Worm (Caenorhabditis elegans) whole organism, L2 larva: ENCODE results near the gene amt-1.

Experiments used
- Y55F3AM.14 ChIP-seq: fragments of 200-800 bp; sonication (Bioruptor generic); optimal IDR thresholded peaks from 2 replicates; lab custom pipeline; 2018; ENCODE audit warnings: mild to moderate bottlenecking, missing genetic modification characterization, missing compliant biosample characterization
- alr-1 ChIP-seq: fragments of 150-350 bp; optimal IDR thresholded peaks from 2 replicates; lab custom pipeline; 2014; ENCODE audit warnings: missing biosample characterization, missing genetic modification characterization
- aly-2 ChIP-seq: fragments of 150-350 bp; optimal IDR thresholded peaks from 2 replicates; lab custom pipeline; 2014; ENCODE audit warnings: missing biosample characterization, missing genetic modification characterization
- blmp-1 ChIP-seq: sonication (generic microtip); optimal IDR thresholded peaks from 2 replicates; lab custom pipeline; 2017; ENCODE audit warnings: missing genetic modification characterization, mild to moderate bottlenecking, missing compliant biosample characterization, antibody characterized with exemption, moderate library complexity; ENCODE audit not compliant: insufficient read depth
- elt-3 ChIP-seq: sonication (generic microtip); optimal IDR thresholded peaks from 2 replicates; lab custom pipeline; 2017; ENCODE audit warnings: missing biosample characterization, missing genetic modification characterization
- lin-39 ChIP-seq: fragments of 150-350 bp; optimal IDR thresholded peaks from 2 replicates; lab custom pipeline; 2014; ENCODE audit warnings: missing biosample characterization, missing genetic modification reagents, missing genetic modification characterization
- lsy-2 ChIP-seq, 2 experiments: fragments of 150-350 bp in 1 of 2; sonication (generic microtip) in 1 of 2; optimal IDR thresholded peaks; 2 replicates each; lab custom pipeline; 2014 to 2017; ENCODE audit warnings: missing biosample characterization in 2 of 2, missing genetic modification characterization in 2 of 2
- nhr-10 ChIP-seq: sonication (generic microtip); optimal IDR thresholded peaks from 2 replicates; lab custom pipeline; 2017; ENCODE audit warnings: missing biosample characterization, missing genetic modification characterization
- nhr-11 ChIP-seq: fragments of 150-350 bp; optimal IDR thresholded peaks from 2 replicates; lab custom pipeline; 2014; ENCODE audit warnings: missing biosample characterization, missing genetic modification characterization
- nhr-12 ChIP-seq: fragments of 150-350 bp; optimal IDR thresholded peaks from 2 replicates; lab custom pipeline; 2014; ENCODE audit warnings: missing biosample characterization, missing genetic modification characterization
- snpc-4 ChIP-seq: fragments of 150-350 bp; optimal IDR thresholded peaks from 2 replicates; lab custom pipeline; 2014; ENCODE audit warnings: missing biosample characterization, missing genetic modification characterization
- unc-39 ChIP-seq: fragments of 150-350 bp; optimal IDR thresholded peaks from 2 replicates; lab custom pipeline; 2014; ENCODE audit warnings: missing biosample characterization, missing genetic modification characterization
- unc-62 ChIP-seq: fragments of 150-350 bp; optimal IDR thresholded peaks from 2 replicates; lab custom pipeline; 2014; ENCODE audit warnings: missing biosample characterization, missing genetic modification reagents, missing genetic modification characterization

DNA sequence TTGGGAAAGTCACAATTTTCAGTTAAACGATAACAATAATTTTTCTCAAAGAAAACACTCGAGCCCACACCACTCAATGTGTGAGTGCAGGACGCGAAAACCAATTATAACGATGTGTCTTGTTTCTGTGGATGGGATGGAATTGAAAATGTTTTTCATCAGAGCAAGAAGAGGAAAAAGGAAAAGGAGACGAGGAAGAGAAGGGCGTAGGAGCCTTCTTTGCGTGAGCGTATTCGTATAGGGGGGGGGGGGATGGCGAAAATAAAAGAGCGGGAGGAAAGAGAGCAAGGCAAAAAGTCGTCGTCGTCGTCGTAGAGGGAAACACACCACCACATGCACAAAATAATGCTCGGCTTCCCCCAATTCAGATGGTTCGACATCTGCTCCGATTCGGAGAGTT lies 48.8 kb downstream of the amt-1 start:
- TF ChIP-seq aly-2 (tag; lab: Kevin White, UChicago) (no peak), snpc-4 (no peak), unc-39 (tag; lab: Kevin White, UChicago) (no peak), lsy-2 (tag; optimal IDR thresholded peaks at IDR 0.05; lab: Kevin White, UChicago) (no peak), blmp-1 (tag; lab: Kevin White, UChicago) (no peak), Y55F3AM.14 (GFP tag; lab: Kevin White, UChicago) (no peak), lin-39 (no peak), elt-3 (tag; lab: Kevin White, UChicago) (no peak), alr-1 (tag; lab: Kevin White, UChicago) (no peak), nhr-11 (tag; lab: Kevin White, UChicago) (no peak), nhr-12 (tag; lab: Kevin White, UChicago) (no peak), nhr-10 (tag; lab: Kevin White, UChicago) (no peak), unc-62 (GFP tag; lab: Kevin White, UChicago) (no peak)
